Worm (Caenorhabditis elegans): ENCODE measurements around the gene C27H5.2.
A peak's percentile ranks its signal among the peaks of the same experiment; 100 is the strongest.

The C27H5.2 gene

DNA sequence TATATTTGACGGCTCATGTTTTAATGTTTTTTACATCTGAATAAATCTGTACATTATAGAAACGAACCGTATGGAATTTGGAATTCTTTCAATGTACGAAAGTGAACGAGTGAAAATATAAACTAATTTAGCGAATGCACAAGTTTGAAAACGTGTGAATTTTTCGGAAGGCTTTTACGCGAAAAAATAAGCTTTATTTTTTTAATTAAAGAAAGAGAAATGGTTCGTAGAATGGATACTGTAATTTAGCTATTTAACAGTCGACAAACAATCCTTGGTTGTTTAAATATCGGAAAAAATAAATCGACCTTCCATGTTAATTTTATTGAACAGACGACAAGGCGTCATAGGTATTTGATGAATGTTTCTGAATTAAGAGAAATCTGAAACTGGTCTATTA, 40.2 kb downstream of the C27H5.2 start, which contains the start of gene acdh-12:
Gene acdh-12 (minus strand): TSS at position 101 of the 400 bp plus-strand sequence.
- TF ChIP-seq flh-1 (GFP tag; optimal IDR thresholded peaks at IDR 0.05) (no peak), cnd-1 (tag; optimal IDR thresholded peaks at IDR 0.05) (no peak), nhr-28 (tag; optimal IDR thresholded peaks at IDR 0.05) (no peak), sem-2 (GFP tag; optimal IDR thresholded peaks at IDR 0.05) (no peak), nhr-237 (tag; optimal IDR thresholded peaks at IDR 0.05) (no peak), unc-39 (tag; optimal IDR thresholded peaks at IDR 0.05) (no peak), pha-4 (tag; optimal IDR thresholded peaks at IDR 0.05) (no peak), lin-32 (GFP tag; optimal IDR thresholded peaks at IDR 0.05) (no peak), M03D4.4 (tag; optimal IDR thresholded peaks at IDR 0.05) (no peak), bed-3 (GFP tag; optimal IDR thresholded peaks at IDR 0.05) (no peak), hlh-1 (tag; optimal IDR thresholded peaks at IDR 0.05) (no peak), mep-1 (tag; optimal IDR thresholded peaks at IDR 0.05) (no peak), drap-1 (GFP tag; optimal IDR thresholded peaks at IDR 0.05) (no peak), lin-13 (tag; optimal IDR thresholded peaks at IDR 0.05) (no peak), sptf-1 (tag; optimal IDR thresholded peaks at IDR 0.05) (no peak)

DNA sequence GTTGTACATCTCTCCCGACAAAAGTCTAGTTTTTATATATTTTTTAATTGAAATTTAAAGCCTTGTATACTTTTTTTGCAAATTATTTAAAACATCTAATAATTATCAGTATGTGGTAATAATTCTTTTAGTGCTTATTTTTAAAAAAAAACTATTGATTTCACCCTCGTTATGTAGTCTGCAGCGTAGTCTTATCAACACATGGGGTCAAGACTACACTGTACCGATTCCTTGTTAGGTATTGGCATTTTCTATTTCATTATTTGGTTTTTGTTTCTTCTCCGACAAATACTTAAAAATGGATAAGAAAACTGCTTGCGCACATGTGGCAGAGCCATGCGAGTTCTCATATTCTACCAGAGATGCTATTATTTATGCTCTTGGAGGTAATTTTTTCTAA, 40.7 kb downstream of the C27H5.2 start, which contains the start of gene maoc-1:
Gene maoc-1 (plus strand): TSS at position 237 of the 400 bp plus-strand sequence.
- TF ChIP-seq zip-8 (tag; optimal IDR thresholded peaks at IDR 0.05) (no peak), unc-62 (GFP tag; optimal IDR thresholded peaks at IDR 0.05) (no peak), lin-13 (tag; optimal IDR thresholded peaks at IDR 0.05) (no peak), ceh-83 (GFP tag; optimal IDR thresholded peaks at IDR 0.05) (no peak), tbx-8 (GFP tag; optimal IDR thresholded peaks at IDR 0.05) (no peak), ztf-11 (tag; optimal IDR thresholded peaks at IDR 0.05) (no peak), sptf-1 (tag; optimal IDR thresholded peaks at IDR 0.05) (no peak), flh-1 (GFP tag; optimal IDR thresholded peaks at IDR 0.05) (no peak), ceh-43 (GFP tag; optimal IDR thresholded peaks at IDR 0.05) (no peak), unc-120 (tag; optimal IDR thresholded peaks at IDR 0.05; ENCODE audit: poor library complexity, severe bottlenecking) (no peak), elt-3 (tag; optimal IDR thresholded peaks at IDR 0.05) (no peak), unc-39 (tag; optimal IDR thresholded peaks at IDR 0.05) (no peak), mab-5 (tag; optimal IDR thresholded peaks at IDR 0.05) (no peak), mep-1 (tag; optimal IDR thresholded peaks at IDR 0.05) (no peak), snpc-4 (tag; optimal IDR thresholded peaks at IDR 0.05) (no peak), nhr-28 (tag; optimal IDR thresholded peaks at IDR 0.05) (no peak)

DNA sequence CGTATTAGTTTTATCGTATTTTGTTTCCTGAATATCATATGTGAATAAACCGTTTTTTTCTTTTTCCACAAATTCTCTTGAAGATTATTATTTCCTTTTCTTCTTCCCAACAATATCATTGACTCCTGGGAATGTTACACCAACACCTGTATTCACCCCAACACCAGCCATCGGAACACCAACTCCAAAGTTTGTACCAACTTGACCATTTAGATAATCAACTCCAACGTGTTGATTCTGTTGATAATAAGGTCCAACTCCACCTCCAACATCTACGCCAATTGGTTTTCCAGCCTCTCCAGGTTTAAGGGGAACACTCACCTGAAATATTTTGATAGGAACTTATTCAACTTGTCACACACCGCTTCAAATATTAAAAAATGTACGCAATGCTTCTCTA, 42.1 kb downstream of the C27H5.2 start:
- TF ChIP-seq drap-1 (GFP tag; optimal IDR thresholded peaks at IDR 0.05), result no peak
- no peak for TF ChIP-seq elt-1 (tag; optimal IDR thresholded peaks at IDR 0.05; ENCODE audit: borderline replicate concordance, insufficient read depth)
- TF ChIP-seq ces-1 (GFP tag; optimal IDR thresholded peaks at IDR 0.05), result no peak
- no peak for TF ChIP-seq mls-2 (tag; optimal IDR thresholded peaks at IDR 0.05)

DNA sequence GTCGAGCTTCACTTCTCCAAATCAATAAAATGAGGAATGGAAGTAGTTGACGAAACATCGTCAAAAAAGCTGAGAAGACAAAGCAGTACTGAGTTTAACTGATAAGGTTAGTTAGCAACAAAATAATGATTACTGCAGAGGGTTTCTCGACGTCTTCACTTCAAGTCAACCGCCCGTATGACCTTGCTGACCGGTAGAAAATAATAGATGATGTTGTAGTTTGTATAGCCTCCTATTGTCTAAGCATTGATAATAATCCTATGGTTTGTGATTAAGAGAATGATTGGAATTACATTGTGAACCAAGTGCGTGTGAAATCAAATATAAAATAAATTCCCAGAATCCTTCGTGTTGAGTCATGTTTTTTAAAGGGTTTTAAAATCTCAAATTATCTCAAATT, 43.9 kb downstream of the C27H5.2 start, which contains the start of gene E04F6.6:
Gene E04F6.6 (minus strand): TSS at position 258 of the 400 bp plus-strand sequence.
- TF ChIP-seq unc-62 (GFP tag; optimal IDR thresholded peaks at IDR 0.05), result no peak
- TF ChIP-seq ceh-83 (GFP tag; optimal IDR thresholded peaks at IDR 0.05), result no peak
- no peak for TF ChIP-seq nhr-2 (tag; optimal IDR thresholded peaks at IDR 0.05)
- no peak for TF ChIP-seq nhr-76 (tag; optimal IDR thresholded peaks at IDR 0.05)
- TF ChIP-seq lin-32 (GFP tag; optimal IDR thresholded peaks at IDR 0.05), result no peak

DNA sequence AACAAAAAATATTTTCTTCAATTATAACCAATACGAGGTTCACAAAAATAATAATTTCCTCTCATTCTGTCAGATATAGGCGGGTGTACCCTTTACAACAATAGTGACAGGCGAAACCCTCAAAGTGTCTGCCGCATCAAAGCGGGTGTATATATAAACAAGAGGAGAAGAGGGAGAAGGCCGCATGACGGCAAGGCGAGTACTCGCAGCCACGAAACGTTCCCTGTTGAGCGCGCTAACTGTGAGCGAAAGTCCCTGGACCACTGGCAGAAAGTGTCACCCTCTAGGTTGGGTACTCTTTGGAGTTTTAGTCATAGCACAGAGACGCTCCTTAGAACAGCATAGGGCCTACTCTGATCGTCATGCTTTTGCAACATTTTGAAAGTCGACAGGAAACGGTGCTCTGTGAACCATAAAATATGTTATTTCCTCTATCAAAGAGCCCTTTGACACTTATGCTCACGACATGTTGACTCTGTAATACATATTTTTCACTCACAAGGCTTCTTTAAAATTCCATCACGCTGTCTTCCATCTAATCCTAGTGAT, 44.7 kb downstream of the C27H5.2 start, which contains the start of gene pcrg-1:
Gene pcrg-1 (plus strand): TSS at position 499 of the 549 bp plus-strand sequence.
- TF ChIP-seq nhr-237 (tag; optimal IDR thresholded peaks at IDR 0.05) (no peak), drap-1 (GFP tag; optimal IDR thresholded peaks at IDR 0.05) (peak; percentile 94), unc-39 (tag; optimal IDR thresholded peaks at IDR 0.05) (peak; percentile 25), mls-2 (tag; optimal IDR thresholded peaks at IDR 0.05) (peak; percentile 97), pha-4 (tag; optimal IDR thresholded peaks at IDR 0.05) (peak; percentile 59), flh-1 (GFP tag; optimal IDR thresholded peaks at IDR 0.05) (peak; percentile 82), elt-1 (tag; optimal IDR thresholded peaks at IDR 0.05; ENCODE audit: borderline replicate concordance, insufficient read depth) (peak; percentile 1), lin-32 (GFP tag; optimal IDR thresholded peaks at IDR 0.05) (peak; percentile 86), hlh-1 (tag; optimal IDR thresholded peaks at IDR 0.05) (peak; percentile 63), zip-8 (tag; optimal IDR thresholded peaks at IDR 0.05) (no peak), nhr-12 (tag; optimal IDR thresholded peaks at IDR 0.05) (no peak), lsy-2 (tag; optimal IDR thresholded peaks at IDR 0.05) (peak; percentile 27), tbx-8 (GFP tag; optimal IDR thresholded peaks at IDR 0.05) (peak; percentile 91), sem-2 (GFP tag; optimal IDR thresholded peaks at IDR 0.05) (peak; percentile 84), snpc-4 (tag; optimal IDR thresholded peaks at IDR 0.05) (no peak), nhr-76 (tag; optimal IDR thresholded peaks at IDR 0.05) (no peak), nhr-2 (tag; optimal IDR thresholded peaks at IDR 0.05) (no peak), nhr-28 (tag; optimal IDR thresholded peaks at IDR 0.05) (no peak), ztf-11 (tag; optimal IDR thresholded peaks at IDR 0.05) (no peak), sptf-1 (tag; optimal IDR thresholded peaks at IDR 0.05) (peak; percentile 96), mep-1 (tag; optimal IDR thresholded peaks at IDR 0.05) (peak; percentile 73), bed-3 (GFP tag; optimal IDR thresholded peaks at IDR 0.05) (peak; percentile 83), M03D4.4 (tag; optimal IDR thresholded peaks at IDR 0.05) (peak; percentile 92), cnd-1 (tag; optimal IDR thresholded peaks at IDR 0.05) (peak; percentile 95), lin-13 (tag; optimal IDR thresholded peaks at IDR 0.05) (peak; percentile 77), unc-62 (GFP tag; optimal IDR thresholded peaks at IDR 0.05) (peak; percentile 21), ces-1 (GFP tag; optimal IDR thresholded peaks at IDR 0.05) (no peak), ceh-43 (GFP tag; optimal IDR thresholded peaks at IDR 0.05) (peak; percentile 84), blmp-1 (tag; optimal IDR thresholded peaks at IDR 0.05) (no peak), mab-5 (tag; optimal IDR thresholded peaks at IDR 0.05) (no peak), ham-2 (GFP tag; optimal IDR thresholded peaks at IDR 0.05) (peak; percentile 93), unc-120 (tag; optimal IDR thresholded peaks at IDR 0.05; ENCODE audit: poor library complexity, severe bottlenecking) (peak; percentile 79), ceh-83 (GFP tag; optimal IDR thresholded peaks at IDR 0.05) (peak; percentile 92), elt-3 (tag; optimal IDR thresholded peaks at IDR 0.05) (peak; percentile 59), ceh-39 (tag; optimal IDR thresholded peaks at IDR 0.05) (no peak)
